Worm (Caenorhabditis elegans) whole organism, early embryonic: ENCODE data around the gene C45B2.8.

Experiments
- ama-1 ChIP-seq: fragments of 150-350 bp; optimal IDR thresholded peaks from 2 replicates; lab custom pipeline; 2014
- hnd-1 ChIP-seq: sonication (generic microtip); optimal IDR thresholded peaks from 2 replicates; lab custom pipeline; 2016; ENCODE audit warnings: missing genetic modification characterization, missing compliant biosample characterization
- scrt-1 ChIP-seq: fragments of 200-800 bp; sonication (Bioruptor generic); IDR thresholded peaks from 2 replicates; pipeline ENCODE4 v1.3.6; 2022; ENCODE audit warnings: missing genetic modification characterization, missing compliant biosample characterization
- tra-4 ChIP-seq: sonication (generic microtip); optimal IDR thresholded peaks from 2 replicates; lab custom pipeline; 2017; ENCODE audit warnings: missing genetic modification characterization, missing compliant biosample characterization

DNA sequence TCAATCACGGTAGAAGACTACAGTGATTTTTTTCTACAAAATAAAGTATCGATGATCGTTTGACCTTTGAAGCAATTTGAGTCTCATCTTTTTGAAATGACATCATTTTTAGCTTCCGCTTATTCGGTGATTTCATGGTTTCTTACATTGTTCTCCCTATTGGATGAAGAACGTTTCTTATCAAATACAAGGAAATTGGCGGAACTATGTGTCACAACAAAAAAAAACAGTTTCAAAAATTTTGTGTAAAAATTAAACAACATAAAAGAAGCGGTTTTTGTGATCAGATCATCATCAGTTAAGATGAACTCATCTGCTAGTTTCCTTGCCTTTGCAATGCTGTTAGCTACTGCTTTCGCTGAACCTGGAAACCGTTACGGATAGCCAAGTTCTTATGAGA, at the start of gene C45B2.8:
- TF ChIP-seq scrt-1 (GFP tag; lab: Robert Waterston, UW): no peak
- TF ChIP-seq ama-1: no peak
- TF ChIP-seq tra-4: no peak
- no peak for TF ChIP-seq hnd-1 (tag; lab: Kevin White, UChicago)
